Fruit fly (Drosophila melanogaster): ENCODE results near the gene CG3708.

CG3708 gene

DNA sequence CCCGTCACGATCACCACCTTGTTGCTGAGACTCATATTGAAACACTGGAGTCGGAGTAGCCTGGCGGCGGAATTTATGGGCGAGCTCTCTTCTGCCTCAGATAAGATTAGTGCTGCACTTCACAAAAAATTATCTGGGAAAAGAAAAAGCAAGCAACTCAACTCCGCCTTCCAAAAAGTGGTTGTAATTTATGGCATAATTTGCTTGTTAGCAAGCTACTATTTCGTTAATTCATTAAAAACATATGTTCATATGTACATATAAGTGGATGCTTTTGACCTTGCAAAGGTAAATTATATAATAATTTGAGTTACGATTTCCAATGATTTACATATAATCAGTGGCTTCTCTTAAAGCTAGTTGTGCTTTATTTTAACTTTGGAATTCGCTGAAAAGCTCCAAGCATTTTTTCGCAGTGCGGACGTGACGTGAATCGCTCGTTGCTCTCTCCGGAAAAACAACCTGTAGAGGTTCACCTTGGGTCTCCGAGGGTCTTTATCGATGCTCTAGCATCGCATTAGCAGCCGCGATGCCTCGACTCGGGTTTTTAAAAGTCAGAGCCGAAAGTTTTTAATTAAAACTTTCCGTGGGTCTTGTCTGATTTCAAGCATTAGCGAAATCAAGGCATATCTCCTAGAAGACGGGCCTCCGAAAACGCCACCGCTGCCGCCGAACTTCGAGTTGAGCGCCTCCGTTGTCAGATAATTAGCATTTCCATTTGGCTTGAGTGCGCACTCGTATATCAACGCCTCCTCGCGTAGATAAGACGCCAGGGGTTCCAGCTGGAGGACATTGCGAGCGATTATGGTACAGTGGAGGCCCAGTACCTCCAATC is 17.8 kb upstream of the CG3708 start, which contains the start of gene CG3699 (continued):
- TF ChIP-seq pum (GFP tag; optimal IDR thresholded peaks at IDR 0.05) (no peak), CG10209 (GFP tag; optimal IDR thresholded peaks at IDR 0.05) (peak; percentile 52), stwl (tag; optimal IDR thresholded peaks at IDR 0.05) (no peak), D19B (GFP tag; optimal IDR thresholded peaks at IDR 0.05) (peak; percentile 12), CG15479 (GFP tag; optimal IDR thresholded peaks at IDR 0.05) (no peak), C15 (GFP tag; IDR thresholded peaks at IDR 0.05) (no peak), Rfx (GFP tag; IDR thresholded peaks at IDR 0.05) (no peak; the same call in none of the 2 replicates), fu2 (GFP tag; optimal IDR thresholded peaks at IDR 0.05) (no peak), CG8478 (optimal IDR thresholded peaks at IDR 0.05) (no peak), pb (GFP tag; optimal IDR thresholded peaks at IDR 0.05) (no peak), CG1603 (tag; optimal IDR thresholded peaks at IDR 0.05) (no peak), chn (GFP tag; optimal IDR thresholded peaks at IDR 0.05) (no peak), ATbp (GFP tag; optimal IDR thresholded peaks at IDR 0.05) (no peak), insv (GFP tag; optimal IDR thresholded peaks at IDR 0.05) (no peak), CG15601 (tag; optimal IDR thresholded peaks at IDR 0.05) (no peak), pzg (GFP tag; optimal IDR thresholded peaks at IDR 0.05) (no peak), CG2712 (tag; optimal IDR thresholded peaks at IDR 0.05) (peak; percentile 42), CG16815 (GFP tag; optimal IDR thresholded peaks at IDR 0.05) (no peak), CG31441 (GFP tag; IDR thresholded peaks at IDR 0.05) (0 out of 2 replicates have a peak, but pooled peaks have one; percentile 15), Fer3 (tag; optimal IDR thresholded peaks at IDR 0.05) (peak; percentile 42), CG18476 (GFP tag; optimal IDR thresholded peaks at IDR 0.05) (no peak), nmo (GFP tag; optimal IDR thresholded peaks at IDR 0.05) (peak; percentile 43), CG14667 (GFP tag; IDR thresholded peaks at IDR 0.05) (no peak), gfzf (GFP tag; optimal IDR thresholded peaks at IDR 0.05) (no peak), Meics (GFP tag; optimal IDR thresholded peaks at IDR 0.05) (peak; percentile 75), disco-r (GFP tag; optimal IDR thresholded peaks at IDR 0.05) (no peak), jing (GFP tag; optimal IDR thresholded peaks at IDR 0.05) (no peak), ara (GFP tag; IDR thresholded peaks at IDR 0.05) (no peak), caup (GFP tag; optimal IDR thresholded peaks at IDR 0.05; ENCODE audit: severe bottlenecking) (peak; percentile 3), HHEX (GFP tag; optimal IDR thresholded peaks at IDR 0.05) (peak; percentile 25), CG10543 (GFP tag; optimal IDR thresholded peaks at IDR 0.05) (peak; percentile 44), fd96Cb (tag; optimal IDR thresholded peaks at IDR 0.05) (peak; percentile 15), CG4328 (GFP tag; optimal IDR thresholded peaks at IDR 0.05) (peak; percentile 16), pfk (GFP tag; optimal IDR thresholded peaks at IDR 0.05) (no peak), Atf-2 (GFP tag; optimal IDR thresholded peaks at IDR 0.05) (no peak), ab (GFP tag; optimal IDR thresholded peaks at IDR 0.05) (no peak), Stat92E (GFP tag; optimal IDR thresholded peaks at IDR 0.05) (no peak), kni (GFP tag; optimal IDR thresholded peaks at IDR 0.05) (no peak), p53 (GFP tag; optimal IDR thresholded peaks at IDR 0.05) (no peak), sim (GFP tag; IDR thresholded peaks at IDR 0.05) (no peak), grau (tag; optimal IDR thresholded peaks at IDR 0.05) (peak; percentile 67), Dref (GFP tag; IDR thresholded peaks at IDR 0.05) (no peak), Dip2 (GFP tag; IDR thresholded peaks at IDR 0.05) (no peak), CG14050 (GFP tag; IDR thresholded peaks at IDR 0.05) (no peak), CG13894 (tag; optimal IDR thresholded peaks at IDR 0.05) (peak; percentile 30), CG2120 (GFP tag; optimal IDR thresholded peaks at IDR 0.05) (peak; percentile 75), CG4404 (GFP tag; IDR thresholded peaks at IDR 0.05) (no peak), trem (tag; optimal IDR thresholded peaks at IDR 0.05) (no peak), toy (GFP tag; IDR thresholded peaks at IDR 0.05) (no peak)
